Fruit fly (Drosophila melanogaster): ENCODE measurements around the gene Cubn2.
A peak's percentile ranks its signal among the peaks of the same experiment; 100 is the strongest.

Cubn2 gene

dm6 chr3L:11765695-11766232 lies 48.8 kb downstream of the Cubn2 start, which contains the start of gene loaf (continued):
- TF ChIP-seq Atf3 (GFP tag; optimal IDR thresholded peaks at IDR 0.05) = no peak
- TF ChIP-seq esg (GFP tag; conservative IDR thresholded peaks at IDR 0.05) = no peak
- TF ChIP-seq sna (GFP tag; IDR thresholded peaks at IDR 0.05; ENCODE audit: partially characterized antibody) = peak; percentile 29; the same call in 1 of the 2 replicates
- TF ChIP-seq HLH4C (GFP tag; IDR thresholded peaks at IDR 0.05; ENCODE audit: partially characterized antibody) = no peak
- TF ChIP-seq Med (GFP tag) = peak; percentile 68
- TF ChIP-seq CG11696 (GFP tag; IDR thresholded peaks at IDR 0.05) = no peak
- no peak for TF ChIP-seq pnt (GFP tag; optimal IDR thresholded peaks at IDR 0.05)
- TF ChIP-seq disco-r (GFP tag; optimal IDR thresholded peaks at IDR 0.05) = no peak
- TF ChIP-seq bbx (GFP tag; IDR thresholded peaks at IDR 0.05; ENCODE audit: partially characterized antibody) = 0 out of 2 replicates have a peak, but pooled peaks have one; percentile 13
- no peak for TF ChIP-seq YL-1 (GFP tag; optimal IDR thresholded peaks at IDR 0.05)
- no peak for TF ChIP-seq schlank (tag; optimal IDR thresholded peaks at IDR 0.05)
- TF ChIP-seq Fer1 (GFP tag; optimal IDR thresholded peaks at IDR 0.05) = no peak
- TF ChIP-seq ssp (GFP tag; IDR thresholded peaks at IDR 0.05) = no peak
- TF ChIP-seq CG10321 (GFP tag; IDR thresholded peaks at IDR 0.05) = peak; percentile 83
- TF ChIP-seq prd (optimal IDR thresholded peaks at IDR 0.05) = no peak
- TF ChIP-seq prd (GFP tag; IDR thresholded peaks at IDR 0.05) = no peak
- TF ChIP-seq ftz-f1 (GFP tag; optimal IDR thresholded peaks at IDR 0.05) = peak; percentile 0
- no peak for TF ChIP-seq CG11504 (tag; optimal IDR thresholded peaks at IDR 0.05)
- no peak for TF ChIP-seq Awh (GFP tag; IDR thresholded peaks at IDR 0.05)

DNA sequence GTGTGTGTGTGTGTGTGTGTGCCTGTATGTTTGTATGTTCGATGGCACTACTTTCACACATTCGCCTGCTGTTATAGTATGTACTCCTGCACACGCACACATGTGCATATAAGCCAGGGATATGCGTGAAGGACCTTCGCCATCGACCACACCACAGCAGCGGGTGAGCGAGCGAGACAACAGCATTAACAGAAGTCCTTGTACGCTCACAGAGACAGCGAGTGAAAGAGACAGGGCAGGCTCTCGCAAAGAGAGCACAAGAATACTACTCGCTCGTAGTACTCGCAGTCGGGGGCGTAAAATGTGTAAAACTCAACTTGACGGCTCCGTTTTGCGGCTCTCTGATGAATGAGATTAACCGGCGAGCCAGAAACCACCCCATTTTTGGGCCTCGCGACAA lies 49.6 kb downstream of the Cubn2 start:
- TF ChIP-seq CG13296 (GFP tag; optimal IDR thresholded peaks at IDR 0.05) (no peak), unpg (GFP tag; optimal IDR thresholded peaks at IDR 0.05) (no peak), jigr1 (GFP tag; IDR thresholded peaks at IDR 0.05) (no peak), CG30403 (GFP tag; optimal IDR thresholded peaks at IDR 0.05) (no peak), D (optimal IDR thresholded peaks at IDR 0.05) (peak; percentile 67), D (GFP tag; optimal IDR thresholded peaks at IDR 0.05) (no peak), Vsx1 (GFP tag; optimal IDR thresholded peaks at IDR 0.05) (no peak), Ets97D (GFP tag; optimal IDR thresholded peaks at IDR 0.05) (no peak), Asciz (GFP tag; optimal IDR thresholded peaks at IDR 0.05) (no peak), CG14014 (GFP tag; IDR thresholded peaks at IDR 0.05) (no peak), CG13123 (GFP tag; optimal IDR thresholded peaks at IDR 0.05) (no peak), E2f1 (GFP tag; IDR thresholded peaks at IDR 0.05) (no peak), z (GFP tag; IDR thresholded peaks at IDR 0.05) (peak; percentile 82), CG10979 (tag; optimal IDR thresholded peaks at IDR 0.05) (no peak), PHDP (tag; optimal IDR thresholded peaks at IDR 0.05) (no peak), Elba2 (GFP tag; optimal IDR thresholded peaks at IDR 0.05) (no peak), Bgb (GFP tag; IDR thresholded peaks at IDR 0.05; ENCODE audit: partially characterized antibody) (peak; percentile 17; the same call in 1 of the 2 replicates), bowl (GFP tag; IDR thresholded peaks at IDR 0.05) (no peak), chif (GFP tag; optimal IDR thresholded peaks at IDR 0.05) (no peak), TFAM (GFP tag; optimal IDR thresholded peaks at IDR 0.05) (no peak), ci (GFP tag; IDR thresholded peaks at IDR 0.05) (no peak), NfI (GFP tag; optimal IDR thresholded peaks at IDR 0.05) (no peak), CG6813 (GFP tag; optimal IDR thresholded peaks at IDR 0.05) (no peak), CG7271 (tag; optimal IDR thresholded peaks at IDR 0.05) (no peak), gsb-n (tag; optimal IDR thresholded peaks at IDR 0.05) (no peak), maf-S (GFP tag; optimal IDR thresholded peaks at IDR 0.05) (no peak), nerfin-1 (tag; optimal IDR thresholded peaks at IDR 0.05) (peak; percentile 41), klu (GFP tag; IDR thresholded peaks at IDR 0.05) (no peak), CG13894 (tag; optimal IDR thresholded peaks at IDR 0.05) (peak; percentile 10), sens-2 (GFP tag; IDR thresholded peaks at IDR 0.05) (no peak), trem (tag; optimal IDR thresholded peaks at IDR 0.05) (peak; percentile 52), lbe (GFP tag; optimal IDR thresholded peaks at IDR 0.05) (no peak), pum (GFP tag; optimal IDR thresholded peaks at IDR 0.05) (no peak)
